Fruit fly (Drosophila melanogaster): ENCODE results near the gene RacGAP84C.

The RacGAP84C gene

DNA sequence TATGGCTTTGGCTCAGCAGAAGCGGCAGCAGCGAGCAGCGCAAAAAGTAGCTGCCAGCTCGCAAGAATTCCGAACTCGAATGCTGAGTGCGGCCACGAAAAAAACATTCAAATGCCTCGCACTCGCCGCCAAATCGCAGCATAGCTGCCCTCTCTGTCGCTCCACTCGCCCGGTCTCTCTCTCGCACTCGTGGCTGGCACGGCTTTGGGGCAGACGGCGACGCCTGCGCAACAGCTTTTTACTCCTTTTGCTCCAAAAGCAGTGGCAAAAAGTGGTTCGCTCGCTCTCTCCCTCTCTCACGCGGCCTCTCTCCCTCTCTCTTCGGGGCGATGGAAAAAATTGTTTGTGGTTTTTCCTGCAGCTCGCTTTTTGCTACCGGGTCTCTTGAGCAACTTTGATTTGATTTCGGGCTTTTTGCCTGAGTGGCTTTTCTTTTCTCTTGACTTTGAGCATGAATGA, 23.8 kb downstream of the RacGAP84C start, which contains the start of gene rn:
TSS of gene rn (minus strand) at position 51 of the 459 bp plus-strand sequence.
- TF ChIP-seq Ets98B (GFP tag; IDR thresholded peaks at IDR 0.05), result peak; percentile 36
- TF ChIP-seq Pif1A (GFP tag; optimal IDR thresholded peaks at IDR 0.05), result no peak
- TF ChIP-seq Pif1B (GFP tag; optimal IDR thresholded peaks at IDR 0.05), result no peak
- TF ChIP-seq D1 (tag; optimal IDR thresholded peaks at IDR 0.05), result no peak
- no peak for TF ChIP-seq CG14655 (GFP tag; optimal IDR thresholded peaks at IDR 0.05)
- no peak for TF ChIP-seq CG17806 (tag; optimal IDR thresholded peaks at IDR 0.05)
- peak; percentile 79 for TF ChIP-seq CG4496 (GFP tag; IDR thresholded peaks at IDR 0.05)
- peak; percentile 31; the same call in 1 of the 2 replicates for TF ChIP-seq CG32121 (GFP tag; IDR thresholded peaks at IDR 0.05)
- peak; percentile 59 for TF ChIP-seq rn (GFP tag; IDR thresholded peaks at IDR 0.05)
- peak; percentile 3 for TF ChIP-seq Snoo (tag; optimal IDR thresholded peaks at IDR 0.05)
- TF ChIP-seq CG15710 (tag; optimal IDR thresholded peaks at IDR 0.05), result peak; percentile 11
- peak; percentile 78 for TF ChIP-seq fd96Ca (GFP tag; IDR thresholded peaks at IDR 0.05)
- TF ChIP-seq CG12605 (GFP tag; IDR thresholded peaks at IDR 0.05), result peak; percentile 50; the same call in 1 of the 2 replicates
- no peak for TF ChIP-seq CG9948 (tag; optimal IDR thresholded peaks at IDR 0.05)
- no peak for TF ChIP-seq CG34367 (tag; optimal IDR thresholded peaks at IDR 0.05)
- TF ChIP-seq gl (tag; optimal IDR thresholded peaks at IDR 0.05), result peak; percentile 49
- TF ChIP-seq CG8301 (tag; optimal IDR thresholded peaks at IDR 0.05), result no peak
- TF ChIP-seq CG13204 (GFP tag; optimal IDR thresholded peaks at IDR 0.05), result peak; percentile 19
- TF ChIP-seq CG8159 (tag; optimal IDR thresholded peaks at IDR 0.05), result no peak

DNA sequence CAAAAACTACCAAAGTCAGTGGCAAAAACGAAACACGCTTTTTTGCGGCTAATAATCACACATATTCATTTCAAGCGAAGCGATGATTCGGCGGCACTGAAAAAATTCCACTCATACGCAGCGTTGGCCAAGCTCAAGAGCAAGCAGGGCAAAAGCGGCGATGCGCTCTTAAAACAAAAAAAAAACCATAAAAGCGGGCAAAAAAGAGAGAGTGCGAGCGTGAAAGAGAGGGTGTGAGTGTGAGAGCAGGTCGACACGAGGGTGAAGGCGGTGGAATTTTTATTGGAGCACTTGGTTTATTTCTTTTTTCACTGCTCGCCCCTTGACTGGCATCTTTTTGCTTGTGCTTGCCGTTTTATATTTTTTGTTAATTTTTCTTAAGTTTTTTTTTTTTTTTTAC, 24.8 kb downstream of the RacGAP84C start:
- no peak for TF ChIP-seq CG15710 (tag; optimal IDR thresholded peaks at IDR 0.05)
- TF ChIP-seq D1 (tag; optimal IDR thresholded peaks at IDR 0.05), result no peak
- no peak for TF ChIP-seq Snoo (tag; optimal IDR thresholded peaks at IDR 0.05)
- TF ChIP-seq CG13204 (GFP tag; optimal IDR thresholded peaks at IDR 0.05), result no peak
- no peak for TF ChIP-seq CG12605 (GFP tag; IDR thresholded peaks at IDR 0.05)
- no peak for TF ChIP-seq CG9948 (tag; optimal IDR thresholded peaks at IDR 0.05)
- no peak for TF ChIP-seq EcR (GFP tag; optimal IDR thresholded peaks at IDR 0.05)
- peak; percentile 58 for TF ChIP-seq Pif1A (GFP tag; optimal IDR thresholded peaks at IDR 0.05)
- peak; percentile 59; the same call in 2 of the 3 replicates for TF ChIP-seq CG4496 (GFP tag; IDR thresholded peaks at IDR 0.05)
- TF ChIP-seq CG8301 (tag; optimal IDR thresholded peaks at IDR 0.05), result no peak
- TF ChIP-seq CG32121 (GFP tag; IDR thresholded peaks at IDR 0.05), result peak; percentile 34; the same call in 1 of the 2 replicates
- TF ChIP-seq gl (tag; optimal IDR thresholded peaks at IDR 0.05), result no peak
- peak; percentile 12 for TF ChIP-seq CG34367 (tag; optimal IDR thresholded peaks at IDR 0.05)
- TF ChIP-seq rn (GFP tag; IDR thresholded peaks at IDR 0.05), result peak; percentile 69; the same call in 1 of the 2 replicates
- peak; percentile 27 for TF ChIP-seq Pif1B (GFP tag; optimal IDR thresholded peaks at IDR 0.05)
- TF ChIP-seq Ets98B (GFP tag; IDR thresholded peaks at IDR 0.05), result peak; percentile 47; the same call in 1 of the 2 replicates
- TF ChIP-seq fd96Ca (GFP tag; IDR thresholded peaks at IDR 0.05), result no peak
- TF ChIP-seq CG8159 (tag; optimal IDR thresholded peaks at IDR 0.05), result no peak
- TF ChIP-seq CG14655 (GFP tag; optimal IDR thresholded peaks at IDR 0.05), result no peak
- no peak for TF ChIP-seq CG10348 (GFP tag; IDR thresholded peaks at IDR 0.05)
- no peak for TF ChIP-seq CG17806 (tag; optimal IDR thresholded peaks at IDR 0.05)

DNA sequence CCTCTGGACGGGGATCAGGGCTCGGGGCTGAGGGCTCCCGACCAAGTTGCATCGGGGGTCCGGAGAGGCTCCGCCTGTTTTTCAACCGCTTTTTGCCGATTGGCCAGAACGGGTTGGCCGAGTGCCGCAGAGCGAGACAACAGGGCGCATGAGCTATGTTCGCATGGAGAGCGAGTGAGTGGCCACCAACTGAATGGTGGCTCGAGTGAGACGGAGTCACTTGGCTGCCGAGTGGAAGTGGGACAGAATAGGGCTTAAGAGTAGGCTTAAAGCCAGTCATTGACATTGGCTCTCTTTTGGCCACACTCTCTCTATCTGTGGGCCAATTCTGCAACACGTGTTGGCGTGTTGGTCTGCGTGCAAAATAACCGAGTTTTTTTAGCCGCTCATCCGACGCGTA, 27.3 kb downstream of the RacGAP84C start:
- TF ChIP-seq EcR (GFP tag; optimal IDR thresholded peaks at IDR 0.05) (peak; percentile 73), CG4496 (GFP tag; IDR thresholded peaks at IDR 0.05) (peak; percentile 53; the same call in 2 of the 3 replicates), CG32121 (GFP tag; IDR thresholded peaks at IDR 0.05) (no peak)

DNA sequence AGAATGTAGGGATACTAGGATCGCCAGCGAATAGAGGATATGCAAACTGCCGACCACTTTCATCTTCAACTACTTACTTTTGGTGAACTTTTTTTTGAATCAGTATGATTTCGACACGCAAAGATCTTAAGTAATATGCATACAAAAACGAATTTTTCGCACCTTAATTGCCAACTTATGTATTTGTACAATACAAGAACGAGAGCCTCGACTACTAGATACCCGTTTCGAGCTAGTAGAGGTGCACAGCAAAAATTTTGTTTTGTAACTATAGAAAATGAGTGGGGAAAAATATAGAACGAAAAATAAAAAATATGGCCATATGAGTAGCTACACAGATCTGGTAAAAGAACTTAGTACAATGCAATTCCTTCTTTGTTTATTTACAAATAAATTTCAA, 31.3 kb downstream of the RacGAP84C start, which contains the start of gene CG10029:
TSS of gene CG10029 (minus strand) at position 101 of the 400 bp plus-strand sequence.
- TF ChIP-seq CG34367 (tag; optimal IDR thresholded peaks at IDR 0.05), result no peak
- TF ChIP-seq CG8159 (tag; optimal IDR thresholded peaks at IDR 0.05), result no peak
- TF ChIP-seq CG10348 (GFP tag; IDR thresholded peaks at IDR 0.05), result no peak
- no peak for TF ChIP-seq Pif1A (GFP tag; optimal IDR thresholded peaks at IDR 0.05)
- TF ChIP-seq Pif1B (GFP tag; optimal IDR thresholded peaks at IDR 0.05), result no peak
- TF ChIP-seq CG4496 (GFP tag; IDR thresholded peaks at IDR 0.05), result no peak
- TF ChIP-seq fd96Ca (GFP tag; IDR thresholded peaks at IDR 0.05), result no peak
- no peak for TF ChIP-seq CG15710 (tag; optimal IDR thresholded peaks at IDR 0.05)
- TF ChIP-seq gl (tag; optimal IDR thresholded peaks at IDR 0.05), result no peak

DNA sequence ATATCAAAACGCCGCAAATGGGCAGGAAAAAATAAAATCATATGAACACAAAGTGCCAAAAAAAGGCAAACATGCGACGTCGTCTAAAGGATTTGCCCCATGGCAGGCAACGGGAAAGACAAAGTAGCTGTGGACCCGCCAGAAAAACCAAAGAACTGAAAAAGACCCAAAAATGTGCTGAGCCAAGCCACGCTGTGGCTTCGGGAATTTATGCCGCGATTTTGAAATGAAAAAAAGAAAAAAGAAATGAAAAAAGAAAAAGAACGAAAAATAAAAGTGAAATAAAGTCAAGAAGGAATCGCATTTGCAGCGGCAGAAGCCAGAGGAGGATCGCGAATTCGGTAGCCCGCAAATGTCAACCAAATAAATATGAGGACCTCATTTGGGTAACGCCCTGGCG, 36.8 kb downstream of the RacGAP84C start:
- TF ChIP-seq CG9948 (tag; optimal IDR thresholded peaks at IDR 0.05) (no peak), Pif1A (GFP tag; optimal IDR thresholded peaks at IDR 0.05) (no peak), Snoo (tag; optimal IDR thresholded peaks at IDR 0.05) (no peak), CG10348 (GFP tag; IDR thresholded peaks at IDR 0.05) (no peak), CG14655 (GFP tag; optimal IDR thresholded peaks at IDR 0.05) (no peak), D1 (tag; optimal IDR thresholded peaks at IDR 0.05) (no peak), EcR (GFP tag; optimal IDR thresholded peaks at IDR 0.05) (no peak), CG8301 (tag; optimal IDR thresholded peaks at IDR 0.05) (no peak), CG15710 (tag; optimal IDR thresholded peaks at IDR 0.05) (no peak), CG12605 (GFP tag; IDR thresholded peaks at IDR 0.05) (no peak), rn (GFP tag; IDR thresholded peaks at IDR 0.05) (no peak), CG34367 (tag; optimal IDR thresholded peaks at IDR 0.05) (no peak), CG17806 (tag; optimal IDR thresholded peaks at IDR 0.05) (no peak)

DNA sequence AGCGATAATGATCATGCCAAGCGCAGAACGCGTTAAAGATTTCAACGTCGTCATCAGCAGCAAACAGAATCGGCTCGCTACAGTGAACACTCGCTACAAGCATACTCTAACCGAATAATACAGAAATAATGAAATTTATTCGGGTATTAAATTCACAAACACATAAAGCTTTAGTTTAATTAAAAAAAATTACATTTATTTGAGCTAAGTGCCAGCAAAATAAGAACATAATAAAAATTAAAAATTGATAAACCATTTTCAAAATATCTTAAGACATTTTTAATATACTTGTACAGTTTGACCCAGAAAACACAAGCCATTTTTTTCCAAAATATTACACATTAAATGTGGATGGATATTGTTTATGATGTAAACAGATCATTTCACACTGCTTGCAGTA, 40.4 kb downstream of the RacGAP84C start:
- peak; percentile 37 for TF ChIP-seq CG15710 (tag; optimal IDR thresholded peaks at IDR 0.05)
- TF ChIP-seq CG8159 (tag; optimal IDR thresholded peaks at IDR 0.05), result peak; percentile 50
- TF ChIP-seq Ets98B (GFP tag; IDR thresholded peaks at IDR 0.05), result no peak
- TF ChIP-seq Snoo (tag; optimal IDR thresholded peaks at IDR 0.05), result peak; percentile 24
- no peak for TF ChIP-seq rn (GFP tag; IDR thresholded peaks at IDR 0.05)
- peak; percentile 41 for TF ChIP-seq CG9948 (tag; optimal IDR thresholded peaks at IDR 0.05)
- peak; percentile 48 for TF ChIP-seq CG8301 (tag; optimal IDR thresholded peaks at IDR 0.05)
- TF ChIP-seq CG14655 (GFP tag; optimal IDR thresholded peaks at IDR 0.05), result peak; percentile 69
- peak; percentile 18 for TF ChIP-seq CG34367 (tag; optimal IDR thresholded peaks at IDR 0.05)
- TF ChIP-seq gl (tag; optimal IDR thresholded peaks at IDR 0.05), result no peak
- TF ChIP-seq CG17806 (tag; optimal IDR thresholded peaks at IDR 0.05), result no peak
- peak; percentile 14 for TF ChIP-seq D1 (tag; optimal IDR thresholded peaks at IDR 0.05)

All from whole organism, pupa.